Worm (Caenorhabditis elegans) whole organism, young adult: ENCODE results near the gene madf-1.

Source experiments
- B0035.1 ChIP-seq: sonication (generic microtip); optimal IDR thresholded peaks from 2 replicates; lab custom pipeline; 2016; ENCODE audit warnings: missing genetic modification characterization, mild to moderate bottlenecking, missing compliant biosample characterization, missing genotype, missing genetic modification reagents
- B0261.1 ChIP-seq: sonication (generic microtip); optimal IDR thresholded peaks from 2 replicates; lab custom pipeline; 2016; ENCODE audit warnings: mild to moderate bottlenecking, missing genetic modification characterization, moderate library complexity, missing compliant biosample characterization
- B0336.3 ChIP-seq: fragments of 200-800 bp; sonication (Bioruptor generic); IDR thresholded peaks from 2 replicates; pipeline ENCODE4 v1.3.6; 2022; ENCODE audit warnings: missing genetic modification characterization, missing compliant biosample characterization
- D2030.7 ChIP-seq: fragments of 200-800 bp; sonication (Bioruptor generic); IDR thresholded peaks from 2 replicates; pipeline ENCODE4 v1.3.6; 2022; ENCODE audit warnings: missing genetic modification reagents, missing genetic modification characterization, missing compliant biosample characterization
- F22D6.2 ChIP-seq: sonication (generic microtip); optimal IDR thresholded peaks from 2 replicates; lab custom pipeline; 2016; ENCODE audit warnings: mild to moderate bottlenecking, missing genetic modification characterization, missing compliant biosample characterization
- F39B2.1 ChIP-seq: fragments of 200-800 bp; sonication (Bioruptor generic); IDR thresholded peaks from 2 replicates; pipeline ENCODE4 v1.3.6; 2022; ENCODE audit warnings: missing genetic modification reagents, missing genetic modification characterization, missing compliant biosample characterization
- F52B5.7 ChIP-seq: sonication (generic microtip); optimal IDR thresholded peaks from 2 replicates; lab custom pipeline; 2016; ENCODE audit warnings: mild to moderate bottlenecking, missing genetic modification characterization, missing compliant biosample characterization
- F55B11.4 ChIP-seq: sonication (generic microtip); optimal IDR thresholded peaks from 2 replicates; lab custom pipeline; 2016; ENCODE audit warnings: missing compliant biosample characterization, missing genetic modification characterization, borderline replicate concordance; ENCODE audit not compliant: insufficient read depth
- T07F8.4 ChIP-seq: sonication (generic microtip); optimal IDR thresholded peaks from 2 replicates; lab custom pipeline; 2016; ENCODE audit warnings: mild to moderate bottlenecking, missing genetic modification characterization, moderate library complexity, missing compliant biosample characterization
- Y53G8AR.9 ChIP-seq: fragments of 200-800 bp; sonication (Bioruptor generic); conservative IDR thresholded peaks from 2 replicates; pipeline ENCODE4 v1.3.6; 2022; ENCODE audit warnings: missing genetic modification reagents, missing genetic modification characterization, missing compliant biosample characterization
- Y95B8A.8 ChIP-seq: fragments of 200-800 bp; sonication (Bioruptor generic); IDR thresholded peaks from 2 replicates; pipeline ENCODE4 v1.3.6; 2022; ENCODE audit warnings: missing genetic modification reagents, missing genetic modification characterization, missing compliant biosample characterization
- athp-1 ChIP-seq: sonication (generic microtip); optimal IDR thresholded peaks from 2 replicates; lab custom pipeline; 2017; ENCODE audit warnings: mild to moderate bottlenecking, missing genetic modification characterization, missing compliant biosample characterization
- attf-5 ChIP-seq: fragments of 200-800 bp; sonication (Bioruptor generic); optimal IDR thresholded peaks from 2 replicates; lab custom pipeline; 2018; ENCODE audit warnings: mild to moderate bottlenecking, missing genetic modification characterization, missing compliant biosample characterization
- cebp-1 ChIP-seq, 2 experiments: fragments of 200-800 bp in 1 of 2; sonication (Bioruptor generic) in 1 of 2; sonication (generic microtip) in 1 of 2; IDR thresholded peaks in 1 of 2; optimal IDR thresholded peaks in 1 of 2; 2 replicates each; pipeline versions ENCODE4 v1.3.6 to Lab custom; 2017 to 2022; ENCODE audit warnings: missing compliant biosample characterization in 2 of 2, missing genetic modification characterization in 2 of 2, mild to moderate bottlenecking in 1 of 2, missing genetic modification reagents in 1 of 2, moderate library complexity in 1 of 2
- ceh-100 ChIP-seq: fragments of 200-800 bp; sonication (Bioruptor generic); IDR thresholded peaks from 2 replicates; pipeline ENCODE4 v1.3.6; 2022; ENCODE audit warnings: missing genetic modification reagents, missing genetic modification characterization, missing compliant biosample characterization
- ceh-58 ChIP-seq: fragments of 200-800 bp; sonication (Bioruptor generic); IDR thresholded peaks from 2 replicates; pipeline ENCODE4 v1.3.6; 2022; ENCODE audit warnings: missing genetic modification characterization, missing compliant biosample characterization
- ceh-79 ChIP-seq: sonication (generic microtip); optimal IDR thresholded peaks from 2 replicates; lab custom pipeline; 2017; ENCODE audit warnings: mild to moderate bottlenecking, missing genetic modification characterization, missing compliant biosample characterization
- ceh-91 ChIP-seq: fragments of 200-800 bp; sonication (Bioruptor generic); IDR thresholded peaks from 2 replicates; pipeline ENCODE4 v1.3.6; 2022; ENCODE audit warnings: missing genetic modification reagents, missing genetic modification characterization, missing compliant biosample characterization
- efl-1 ChIP-seq: fragments of 150-350 bp; optimal IDR thresholded peaks from 2 replicates; lab custom pipeline; 2014; ENCODE audit warnings: missing biosample characterization, missing genetic modification reagents, missing genetic modification characterization
- egl-44 ChIP-seq: fragments of 200-800 bp; sonication (Bioruptor generic); IDR thresholded peaks from 2 replicates; pipeline ENCODE4 v1.3.6; 2022; ENCODE audit warnings: missing genetic modification reagents, missing genetic modification characterization, missing compliant biosample characterization
- fkh-3 ChIP-seq: sonication (generic microtip); optimal IDR thresholded peaks from 2 replicates; lab custom pipeline; 2016; ENCODE audit warnings: mild to moderate bottlenecking, missing genetic modification characterization, missing compliant biosample characterization
- him-1 ChIP-seq: sonication (generic microtip); optimal IDR thresholded peaks from 2 replicates; lab custom pipeline; 2016; ENCODE audit warnings: missing genotype, missing genetic modification reagents, missing genetic modification characterization, missing compliant biosample characterization
- hlh-26 ChIP-seq: fragments of 200-800 bp; sonication (Bioruptor generic); conservative IDR thresholded peaks from 2 replicates; pipeline ENCODE4 v1.3.6; 2022; ENCODE audit warnings: missing genetic modification reagents, missing genetic modification characterization, missing compliant biosample characterization
- hmg-20 ChIP-seq: fragments of 200-800 bp; sonication (Bioruptor generic); IDR thresholded peaks from 2 replicates; pipeline ENCODE4 v1.3.6; 2022; ENCODE audit warnings: missing genetic modification reagents, missing genetic modification characterization, missing compliant biosample characterization
- let-526 ChIP-seq: fragments of 200-800 bp; sonication (Bioruptor generic); IDR thresholded peaks from 2 replicates; pipeline ENCODE4 v1.3.6; 2022; ENCODE audit warnings: missing genetic modification reagents, missing genetic modification characterization, missing compliant biosample characterization
- let-607 ChIP-seq, 2 experiments: fragments of 200-800 bp in 1 of 2; sonication (Bioruptor generic) in 1 of 2; sonication (generic microtip) in 1 of 2; optimal IDR thresholded peaks; 2 replicates each; lab custom pipeline; 2016 to 2018; ENCODE audit warnings: mild to moderate bottlenecking in 2 of 2, missing compliant biosample characterization in 2 of 2, missing genetic modification characterization in 2 of 2, moderate library complexity in 2 of 2, missing genotype in 1 of 2
- lin-26 ChIP-seq: fragments of 200-800 bp; sonication (Bioruptor generic); IDR thresholded peaks from 2 replicates; pipeline ENCODE4 v1.3.6; 2022; ENCODE audit warnings: missing genetic modification reagents, missing genetic modification characterization, missing compliant biosample characterization
- lin-35 ChIP-seq, 3 experiments: fragments of 150-350 bp in 2 of 3; sonication (generic microtip) in 1 of 3; optimal IDR thresholded peaks; 2 replicates each; lab custom pipeline; 2014 to 2018; ENCODE audit warnings: missing biosample characterization in 3 of 3, missing genetic modification characterization in 3 of 3, missing genetic modification reagents in 3 of 3
- lin-54 ChIP-seq: fragments of 200-800 bp; sonication (Bioruptor generic); optimal IDR thresholded peaks from 2 replicates; lab custom pipeline; 2018; ENCODE audit warnings: mild to moderate bottlenecking, missing genetic modification characterization, missing compliant biosample characterization
- lir-1 ChIP-seq: fragments of 200-800 bp; sonication (Bioruptor generic); conservative IDR thresholded peaks from 2 replicates; pipeline ENCODE4 v1.3.6; 2022; ENCODE audit warnings: missing genetic modification reagents, missing genetic modification characterization, missing compliant biosample characterization
- madf-3 ChIP-seq: fragments of 200-800 bp; sonication (Bioruptor generic); IDR thresholded peaks from 2 replicates; pipeline ENCODE4 v1.3.6; 2022; ENCODE audit warnings: missing genetic modification reagents, missing genetic modification characterization, missing compliant biosample characterization
- madf-8 ChIP-seq: fragments of 200-800 bp; sonication (Bioruptor generic); conservative IDR thresholded peaks from 2 replicates; pipeline ENCODE4 v1.3.6; 2022; ENCODE audit warnings: missing genetic modification reagents, missing genetic modification characterization, missing compliant biosample characterization
- mxl-1 ChIP-seq: sonication (generic microtip); optimal IDR thresholded peaks from 2 replicates; lab custom pipeline; 2016; ENCODE audit warnings: missing genetic modification characterization, missing compliant biosample characterization
- nhr-179 ChIP-seq: sonication (generic microtip); optimal IDR thresholded peaks from 2 replicates; lab custom pipeline; 2016; ENCODE audit warnings: mild to moderate bottlenecking, missing genetic modification characterization, missing compliant biosample characterization
- rec-8 ChIP-seq, 2 experiments: sonication (generic microtip); optimal IDR thresholded peaks; 2 replicates each; lab custom pipeline; 2016; ENCODE audit warnings: mild to moderate bottlenecking in 2 of 2, missing genetic modification characterization in 2 of 2, missing genetic modification reagents in 2 of 2, missing genotype in 2 of 2, missing biosample characterization in 1 of 2, missing compliant biosample characterization in 1 of 2, moderate library complexity in 1 of 2
- snpc-3.4 ChIP-seq: sonication (generic microtip); optimal IDR thresholded peaks from 2 replicates; lab custom pipeline; 2017; ENCODE audit warnings: missing genetic modification characterization, mild to moderate bottlenecking, missing compliant biosample characterization, antibody characterized with exemption, moderate library complexity, missing genotype, missing genetic modification reagents
- sptf-2 ChIP-seq: fragments of 200-800 bp; sonication (Bioruptor generic); optimal IDR thresholded peaks from 2 replicates; lab custom pipeline; 2018; ENCODE audit warnings: mild to moderate bottlenecking, missing genetic modification characterization, missing compliant biosample characterization
- tbx-9 ChIP-seq: sonication (generic microtip); optimal IDR thresholded peaks from 2 replicates; lab custom pipeline; 2016; ENCODE audit warnings: borderline replicate concordance, missing genetic modification characterization, inconsistent platforms, missing compliant biosample characterization
- unc-62 ChIP-seq: fragments of 150-350 bp; optimal IDR thresholded peaks from 2 replicates; lab custom pipeline; 2014; ENCODE audit warnings: missing biosample characterization, missing genetic modification reagents, missing genetic modification characterization
- xnd-1 ChIP-seq: sonication (generic microtip); optimal IDR thresholded peaks from 2 replicates; lab custom pipeline; 2016; ENCODE audit warnings: missing genotype, missing genetic modification reagents, missing genetic modification characterization, missing compliant biosample characterization
- zfh-2 ChIP-seq: fragments of 200-800 bp; sonication (Bioruptor generic); conservative IDR thresholded peaks from 2 replicates; pipeline ENCODE4 v1.3.6; 2022; ENCODE audit warnings: missing genetic modification reagents, missing genetic modification characterization, missing compliant biosample characterization
- ztf-25 ChIP-seq: fragments of 200-800 bp; sonication (Bioruptor generic); IDR thresholded peaks from 2 replicates; pipeline ENCODE4 v1.3.6; 2022; ENCODE audit warnings: missing genetic modification reagents, missing genetic modification characterization, missing compliant biosample characterization
- ztf-6 ChIP-seq: fragments of 200-800 bp; sonication (Bioruptor generic); IDR thresholded peaks from 2 replicates; pipeline ENCODE4 v1.3.6; 2022; ENCODE audit warnings: missing genetic modification reagents, missing genetic modification characterization, missing compliant biosample characterization

madf-1 gene

DNA sequence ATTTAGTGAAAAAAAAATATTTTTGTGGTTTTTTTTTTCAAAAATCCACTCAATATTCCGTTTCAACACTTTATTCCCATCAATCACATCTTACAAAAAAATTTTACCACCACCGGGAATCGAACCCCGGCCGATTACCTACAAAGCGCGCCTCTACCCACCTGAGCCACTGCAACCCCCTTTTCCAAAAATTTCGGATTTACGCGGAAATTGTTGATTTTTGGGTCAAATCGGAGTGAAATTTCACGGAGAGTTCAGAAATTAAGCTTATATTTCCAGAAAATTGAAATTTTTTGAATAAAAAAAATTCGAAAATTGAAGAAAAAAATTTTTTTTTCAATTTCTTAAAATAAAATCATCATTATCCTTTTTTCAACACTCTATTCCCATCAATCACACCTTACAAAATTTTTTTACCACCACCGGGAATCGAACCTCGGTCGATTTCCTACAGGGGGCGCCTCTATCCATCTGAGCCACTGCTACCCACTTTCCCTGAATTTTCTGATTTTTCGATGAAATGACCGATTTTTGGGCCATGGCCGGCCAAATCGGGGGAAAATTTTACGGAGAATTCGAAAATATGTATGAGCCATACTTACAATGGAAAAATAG lies 41.6 kb upstream of the madf-1 start (continued):
- TF ChIP-seq madf-8: no peak

DNA sequence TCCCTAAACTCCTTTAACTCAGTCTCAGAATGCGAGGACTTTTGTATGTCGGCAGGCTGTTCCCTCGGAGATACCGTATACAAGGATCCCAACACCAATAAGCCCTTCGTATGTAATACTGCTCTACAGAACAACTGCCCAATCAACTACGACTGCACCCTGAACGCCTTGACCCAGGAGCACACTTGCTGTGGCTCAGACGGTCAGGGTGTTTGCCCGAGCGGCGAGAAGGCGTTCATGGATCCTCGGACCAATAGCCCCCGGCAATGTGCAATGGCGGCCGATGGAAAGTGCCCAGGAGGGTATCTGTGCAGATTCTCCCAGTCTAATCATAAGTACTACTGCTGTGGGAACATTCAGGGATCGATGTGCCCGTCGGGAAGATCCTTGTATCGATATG lies 37.0 kb upstream of the madf-1 start:
- TF ChIP-seq zfh-2 (peak; percentile 66), ceh-58 (GFP tag; lab: Robert Waterston, UW) (0 out of 2 replicates have a peak, but pooled peaks have one; percentile 11), athp-1 (no peak), xnd-1 (tag; lab: Kevin White, UChicago) (no peak)

DNA sequence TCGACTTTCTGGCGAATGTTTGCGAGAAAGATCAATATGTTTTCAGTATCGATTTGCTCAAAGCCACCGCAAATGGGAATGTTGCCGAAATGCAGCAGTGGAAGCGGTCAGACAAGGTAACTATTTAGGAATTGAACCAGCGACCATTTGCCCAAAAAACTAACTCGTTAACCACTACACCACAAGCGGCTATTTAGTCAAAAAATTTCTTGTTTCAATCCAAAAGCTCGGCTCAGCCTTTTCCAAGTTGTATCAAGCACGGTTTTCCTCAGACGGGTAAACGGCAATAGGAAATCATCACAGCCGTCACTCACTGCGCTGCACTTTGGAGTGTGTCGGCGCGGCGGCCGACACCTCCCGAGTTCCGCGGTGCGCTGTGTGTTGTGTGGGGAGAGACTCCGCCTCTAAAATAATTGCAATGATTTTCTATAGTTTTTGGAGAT lies 35.2 kb upstream of the madf-1 start:
- TF ChIP-seq ztf-25 (GFP tag; lab: Robert Waterston, UW): peak; percentile 74; the same call in 1 of the 2 replicates
- peak; percentile 98 for TF ChIP-seq snpc-3.4 (tag; lab: Kevin White, UChicago)
- TF ChIP-seq ceh-79: peak; percentile 84
- TF ChIP-seq fkh-3 (tag; lab: Kevin White, UChicago): no peak
- TF ChIP-seq F22D6.2: no peak
- TF ChIP-seq B0261.1 (tag; lab: Kevin White, UChicago): peak; percentile 60
- TF ChIP-seq nhr-179 (tag; lab: Kevin White, UChicago): no peak
- peak; percentile 97 for TF ChIP-seq him-1 (tag; lab: Kevin White, UChicago)
- peak; percentile 63 for TF ChIP-seq T07F8.4 (tag; lab: Kevin White, UChicago)
- peak; percentile 88 for TF ChIP-seq lin-54 (GFP tag; lab: Kevin White, UChicago)
- TF ChIP-seq tbx-9 (tag; lab: Kevin White, UChicago): no peak
- peak; percentile 64 for TF ChIP-seq B0035.1 (tag; lab: Kevin White, UChicago)
- TF ChIP-seq let-607 (tag; optimal IDR thresholded peaks at IDR 0.05; lab: Kevin White, UChicago): peak; percentile 28 to 54
- peak; percentile 72; the same call in 1 of the 2 replicates for TF ChIP-seq egl-44 (GFP tag; lab: Robert Waterston, UW)
- peak; percentile 67; the same call in 1 of the 2 replicates for TF ChIP-seq hmg-20 (GFP tag; lab: Robert Waterston, UW)
- peak; percentile 59 for TF ChIP-seq ceh-91 (GFP tag; lab: Robert Waterston, UW)
- TF ChIP-seq lin-35 (GFP tag; optimal IDR thresholded peaks at IDR 0.05; lab: Kevin White, UChicago): peak in 1 of 3 experiments; percentile 62
- peak; percentile 100 for TF ChIP-seq D2030.7 (GFP tag; lab: Robert Waterston, UW)
- TF ChIP-seq hlh-26 (GFP tag; lab: Robert Waterston, UW): no peak
- TF ChIP-seq F55B11.4 (tag; lab: Kevin White, UChicago): no peak
- TF ChIP-seq F52B5.7 (tag; lab: Kevin White, UChicago): peak; percentile 72
- peak; percentile 12 for TF ChIP-seq unc-62 (GFP tag; lab: Kevin White, UChicago)
- no peak; the same call in none of the 2 replicates for TF ChIP-seq madf-3 (GFP tag; lab: Robert Waterston, UW)
- TF ChIP-seq lir-1 (GFP tag; lab: Robert Waterston, UW): peak; percentile 83
- TF ChIP-seq efl-1: peak; percentile 44
- peak; percentile 65 for TF ChIP-seq sptf-2 (GFP tag; lab: Kevin White, UChicago)
- TF ChIP-seq F39B2.1 (GFP tag; lab: Robert Waterston, UW): 0 out of 2 replicates have a peak, but pooled peaks have one; percentile 36
- TF ChIP-seq Y95B8A.8 (GFP tag; lab: Robert Waterston, UW): peak; percentile 94
- TF ChIP-seq Y53G8AR.9 (GFP tag; lab: Robert Waterston, UW): peak; percentile 56
- no peak for TF ChIP-seq ztf-6
- TF ChIP-seq lin-26 (GFP tag; lab: Robert Waterston, UW): peak; percentile 91
- TF ChIP-seq let-526 (GFP tag; lab: Robert Waterston, UW): 0 out of 2 replicates have a peak, but pooled peaks have one; percentile 23
- TF ChIP-seq rec-8 (tag; optimal IDR thresholded peaks at IDR 0.05; lab: Kevin White, UChicago): peak; percentile 19 to 84
- peak; percentile 84 for TF ChIP-seq mxl-1 (tag; lab: Kevin White, UChicago)
- TF ChIP-seq ceh-100 (GFP tag; lab: Robert Waterston, UW): peak; percentile 80
- peak; percentile 66 for TF ChIP-seq attf-5 (GFP tag; lab: Kevin White, UChicago)
- TF ChIP-seq cebp-1 (GFP tag; IDR thresholded peaks at IDR 0.05; lab: Robert Waterston, UW): peak; percentile 40
- TF ChIP-seq cebp-1 (tag; optimal IDR thresholded peaks at IDR 0.05; lab: Kevin White, UChicago): peak; percentile 48
- TF ChIP-seq B0336.3 (GFP tag; lab: Robert Waterston, UW): peak; percentile 98
